Fruit fly (Drosophila melanogaster) Kc167 (cell line): ENCODE results near the gene CG31909.

Source experiments
- Sin3A ChIP-seq: fragments of >200 bp; optimal IDR thresholded peaks from 2 replicates; lab custom pipeline; 2018; ENCODE audit warnings: missing external identifiers
- psq ChIP-seq: fragments of >200 bp; optimal IDR thresholded peaks from 2 replicates; lab custom pipeline; 2017; ENCODE audit warnings: missing external identifiers
- ttk ChIP-seq: sonication (Bioruptor generic); optimal IDR thresholded peaks from 2 replicates; lab custom pipeline; 2017; ENCODE audit warnings: missing external identifiers

- TF ChIP-seq psq (lab: Kevin White, UChicago) (no peak), ttk (lab: Kevin White, UChicago) (no peak), Sin3A (lab: Kevin White, UChicago) (no peak)
These were observed 5.3 kb downstream of the CG31909 start for dm6 chr2L:7262580-7262979.
